Worm (Caenorhabditis elegans) whole organism, midembryonic: ENCODE results near the gene F48F7.3.

Experiments used
- T22C8.4 ChIP-seq: fragments of 200-800 bp; sonication (Bioruptor generic); IDR thresholded peaks from 2 replicates; pipeline ENCODE4 v1.3.6; 2022; ENCODE audit warnings: missing genetic modification characterization, missing compliant biosample characterization
- cog-1 ChIP-seq: sonication (generic microtip); optimal IDR thresholded peaks from 2 replicates; lab custom pipeline; 2016; ENCODE audit warnings: missing genetic modification characterization, missing compliant biosample characterization
- flt-1 ChIP-seq: fragments of 200-800 bp; sonication (Bioruptor generic); IDR thresholded peaks from 2 replicates; pipeline ENCODE4 v1.3.6; 2022; ENCODE audit warnings: missing genetic modification characterization, missing compliant biosample characterization
- ref-1 ChIP-seq: fragments of 200-800 bp; sonication (Bioruptor generic); conservative IDR thresholded peaks from 2 replicates; pipeline ENCODE4 v1.3.6; 2022; ENCODE audit warnings: missing genetic modification reagents, missing genetic modification characterization, missing compliant biosample characterization
- ztf-23 ChIP-seq: fragments of 200-800 bp; sonication (Bioruptor generic); IDR thresholded peaks from 2 replicates; pipeline ENCODE4 v1.3.6; 2022; ENCODE audit warnings: missing genetic modification reagents, missing genetic modification characterization, missing compliant biosample characterization
- ztf-29 ChIP-seq: fragments of 200-800 bp; sonication (Bioruptor generic); IDR thresholded peaks from 2 replicates; pipeline ENCODE4 v1.3.6; 2022; ENCODE audit warnings: missing genetic modification reagents, missing genetic modification characterization, missing compliant biosample characterization

DNA sequence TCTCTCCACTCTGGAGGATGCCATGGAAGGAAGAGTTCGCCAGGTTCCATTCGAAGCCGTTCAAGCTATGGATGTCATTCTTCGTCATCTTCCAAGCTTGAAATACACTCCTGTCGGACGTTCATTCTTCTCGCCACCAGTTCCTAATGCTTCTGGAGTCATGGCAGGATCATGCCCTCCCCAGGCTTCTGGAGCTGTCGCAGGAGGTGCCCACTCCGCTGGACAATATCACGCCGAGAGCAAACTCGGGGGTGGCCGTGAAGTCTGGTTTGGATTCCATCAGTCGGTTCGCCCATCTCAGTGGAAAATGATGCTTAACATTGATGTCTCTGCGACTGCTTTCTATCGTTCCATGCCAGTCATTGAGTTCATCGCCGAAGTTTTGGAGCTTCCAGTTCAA is 11.0 kb upstream of the F48F7.3 start:
- TF ChIP-seq ztf-23 (GFP tag; lab: Robert Waterston, UW) (no peak), T22C8.4 (GFP tag; lab: Robert Waterston, UW) (no peak), ztf-29 (GFP tag; lab: Robert Waterston, UW) (no peak), ref-1 (no peak), cog-1 (tag; lab: Kevin White, UChicago) (no peak), flt-1 (GFP tag; lab: Robert Waterston, UW) (no peak)
